Worm (Caenorhabditis elegans): ENCODE results near the gene C40H1.9.

C40H1.9 gene

DNA sequence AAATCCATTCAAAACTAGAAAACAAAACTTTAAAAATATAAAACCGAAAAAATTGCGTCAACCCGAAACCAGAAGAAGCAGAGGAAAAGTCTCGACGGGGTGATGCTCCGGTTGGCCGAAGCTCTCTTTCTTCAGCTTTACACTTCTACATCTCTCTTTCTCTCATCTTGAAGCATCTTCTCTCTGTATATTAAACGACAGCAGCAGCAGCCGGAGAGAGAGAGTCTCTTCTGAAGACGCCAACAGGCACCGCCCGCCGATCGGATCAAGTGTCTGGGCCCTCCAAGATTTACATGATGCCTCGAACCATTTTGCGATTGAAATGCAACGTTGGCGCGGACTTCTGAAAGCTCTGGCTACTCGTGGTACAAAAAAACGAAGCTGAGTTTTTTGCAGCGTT, 27.0 kb downstream of the C40H1.9 start:
- TF ChIP-seq mxl-3 (GFP tag; optimal IDR thresholded peaks at IDR 0.05) = no peak
- TF ChIP-seq ceh-28 (tag; optimal IDR thresholded peaks at IDR 0.05) = no peak
- no peak for TF ChIP-seq lin-39 (tag; optimal IDR thresholded peaks at IDR 0.05)
- no peak for TF ChIP-seq zag-1 (tag; optimal IDR thresholded peaks at IDR 0.05)
- no peak for TF ChIP-seq nhr-102 (tag; optimal IDR thresholded peaks at IDR 0.05)
- no peak for TF ChIP-seq arid-1 (GFP tag; conservative IDR thresholded peaks at IDR 0.05)
- TF ChIP-seq nhr-11 (tag; optimal IDR thresholded peaks at IDR 0.05) = no peak
- no peak for TF ChIP-seq lin-29 (GFP tag; IDR thresholded peaks at IDR 0.05)
- TF ChIP-seq F49E8.2 (tag; optimal IDR thresholded peaks at IDR 0.05; ENCODE audit: borderline replicate concordance) = no peak
- peak; percentile 53 for TF ChIP-seq aha-1 (tag)
- no peak for TF ChIP-seq gei-8 (GFP tag; optimal IDR thresholded peaks at IDR 0.05)
- TF ChIP-seq mdl-1 (tag; optimal IDR thresholded peaks at IDR 0.05) = no peak
- TF ChIP-seq hlh-11 (tag; optimal IDR thresholded peaks at IDR 0.05) = peak; percentile 35
- TF ChIP-seq daf-12 (tag; optimal IDR thresholded peaks at IDR 0.05) = no peak
- TF ChIP-seq dmd-9 (GFP tag; IDR thresholded peaks at IDR 0.05) = no peak
- TF ChIP-seq D1046.2 (GFP tag; IDR thresholded peaks at IDR 0.05) = no peak
- no peak for TF ChIP-seq fos-1 (tag; optimal IDR thresholded peaks at IDR 0.05)
- no peak for TF ChIP-seq dmd-8 (GFP tag; IDR thresholded peaks at IDR 0.05)
- no peak for TF ChIP-seq nhr-237 (tag; optimal IDR thresholded peaks at IDR 0.05)
- no peak for TF ChIP-seq php-3 (GFP tag; IDR thresholded peaks at IDR 0.05)
- no peak for TF ChIP-seq nhr-77 (tag; optimal IDR thresholded peaks at IDR 0.05)
- TF ChIP-seq madf-5 (GFP tag; IDR thresholded peaks at IDR 0.05) = no peak
- no peak for TF ChIP-seq madf-9 (GFP tag; conservative IDR thresholded peaks at IDR 0.05)
- TF ChIP-seq dve-1 (tag; optimal IDR thresholded peaks at IDR 0.05; ENCODE audit: insufficient read depth) = no peak
- no peak for TF ChIP-seq aly-2 (tag; optimal IDR thresholded peaks at IDR 0.05)
- no peak for TF ChIP-seq nhr-76 (tag; optimal IDR thresholded peaks at IDR 0.05)
- TF ChIP-seq set-16 (GFP tag; IDR thresholded peaks at IDR 0.05) = peak; percentile 34; the same call in 1 of the 2 replicates
- peak; percentile 17 for TF ChIP-seq mes-2 (tag; optimal IDR thresholded peaks at IDR 0.05; ENCODE audit: poor library complexity, severe bottlenecking)
- TF ChIP-seq nhr-10 (tag; optimal IDR thresholded peaks at IDR 0.05) = no peak
- no peak for TF ChIP-seq spr-3 (GFP tag; optimal IDR thresholded peaks at IDR 0.05)
- TF ChIP-seq lin-1 (GFP tag; IDR thresholded peaks at IDR 0.05) = no peak
- no peak for TF ChIP-seq hif-1 (tag; optimal IDR thresholded peaks at IDR 0.05)
- TF ChIP-seq mxl-2 (GFP tag; conservative IDR thresholded peaks at IDR 0.05) = no peak
- no peak for TF ChIP-seq zfp-2 (tag; optimal IDR thresholded peaks at IDR 0.05)

ce11 chrIII:9353814-9354213, 34.1 kb downstream of the C40H1.9 start:
- TF ChIP-seq daf-16 (GFP tag; optimal IDR thresholded peaks at IDR 0.05) = no peak
- no peak for TF ChIP-seq daf-16 (tag; optimal IDR thresholded peaks at IDR 0.05)
- no peak for TF ChIP-seq lin-38 (GFP tag; IDR thresholded peaks at IDR 0.05)
- TF ChIP-seq nhr-28 (tag; optimal IDR thresholded peaks at IDR 0.05) = no peak
- TF ChIP-seq mdt-29 (GFP tag; IDR thresholded peaks at IDR 0.05) = no peak
- TF ChIP-seq duxl-1 (tag; optimal IDR thresholded peaks at IDR 0.05; ENCODE audit: poor library complexity) = no peak
- no peak for TF ChIP-seq ZK337.2 (GFP tag; IDR thresholded peaks at IDR 0.05)
- TF ChIP-seq hlh-11 (tag; optimal IDR thresholded peaks at IDR 0.05) = peak; percentile 26
- no peak for TF ChIP-seq lim-7 (GFP tag; IDR thresholded peaks at IDR 0.05)
- no peak for TF ChIP-seq zip-2 (tag; optimal IDR thresholded peaks at IDR 0.05)
- no peak for TF ChIP-seq ceh-62 (tag; optimal IDR thresholded peaks at IDR 0.05)
- peak; percentile 53 for TF ChIP-seq set-16 (GFP tag; IDR thresholded peaks at IDR 0.05)
- TF ChIP-seq unc-62 (GFP tag; optimal IDR thresholded peaks at IDR 0.05 in 1 of 2) = no peak
- no peak for TF ChIP-seq unc-62 (tag; optimal IDR thresholded peaks at IDR 0.05)
- peak; percentile 79 for TF ChIP-seq hlh-30 (tag; optimal IDR thresholded peaks at IDR 0.05; ENCODE audit: insufficient read depth)
- TF ChIP-seq zfp-3 (GFP tag; conservative IDR thresholded peaks at IDR 0.05) = no peak
- TF ChIP-seq lin-29 (GFP tag; IDR thresholded peaks at IDR 0.05) = no peak
- TF ChIP-seq hmg-1.1 (GFP tag; IDR thresholded peaks at IDR 0.05) = no peak
- TF ChIP-seq lsy-2 (tag; optimal IDR thresholded peaks at IDR 0.05) = no peak
- TF ChIP-seq nhr-41 (GFP tag; IDR thresholded peaks at IDR 0.05) = no peak
- TF ChIP-seq mep-1 (tag; optimal IDR thresholded peaks at IDR 0.05) = no peak
